Worm (Caenorhabditis elegans) whole organism, L4 larva: ENCODE measurements around the gene Y57A10C.8.

Experiments
- Y75B8A.6 ChIP-seq: fragments of 200-800 bp; sonication (Bioruptor generic); IDR thresholded peaks from 2 replicates; pipeline ENCODE4 v1.3.6; 2022; ENCODE audit warnings: missing genetic modification reagents, missing genetic modification characterization, missing compliant biosample characterization
- dve-1 ChIP-seq: sonication (generic microtip); optimal IDR thresholded peaks from 2 replicates; lab custom pipeline; 2017; ENCODE audit warnings: antibody characterized with exemption, mild to moderate bottlenecking, missing genetic modification characterization, missing compliant biosample characterization; ENCODE audit not compliant: insufficient read depth
- lin-13 ChIP-seq: fragments of 150-350 bp; optimal IDR thresholded peaks from 2 replicates; lab custom pipeline; 2014; ENCODE audit warnings: missing biosample characterization, missing genetic modification reagents, missing genetic modification characterization
- nhr-28 ChIP-seq: fragments of 150-350 bp; optimal IDR thresholded peaks from 2 replicates; lab custom pipeline; 2014; ENCODE audit warnings: missing biosample characterization, missing genetic modification characterization
- ztf-11 ChIP-seq: fragments of 150-350 bp; optimal IDR thresholded peaks from 2 replicates; lab custom pipeline; 2014; ENCODE audit warnings: missing biosample characterization, missing genetic modification characterization

- no peak for TF ChIP-seq ztf-11
- TF ChIP-seq Y75B8A.6 = no peak
- no peak for TF ChIP-seq nhr-28 (tag; lab: Kevin White, UChicago)
- no peak for TF ChIP-seq lin-13 (GFP tag; lab: Kevin White, UChicago)
- no peak for TF ChIP-seq dve-1 (tag; lab: Kevin White, UChicago)
Measured at ce11 chrII:12387487-12387886, 42.2 kb downstream of the Y57A10C.8 start.
